Worm (Caenorhabditis elegans): Measurements from ENCODE around the gene gadr-4.

DNA sequence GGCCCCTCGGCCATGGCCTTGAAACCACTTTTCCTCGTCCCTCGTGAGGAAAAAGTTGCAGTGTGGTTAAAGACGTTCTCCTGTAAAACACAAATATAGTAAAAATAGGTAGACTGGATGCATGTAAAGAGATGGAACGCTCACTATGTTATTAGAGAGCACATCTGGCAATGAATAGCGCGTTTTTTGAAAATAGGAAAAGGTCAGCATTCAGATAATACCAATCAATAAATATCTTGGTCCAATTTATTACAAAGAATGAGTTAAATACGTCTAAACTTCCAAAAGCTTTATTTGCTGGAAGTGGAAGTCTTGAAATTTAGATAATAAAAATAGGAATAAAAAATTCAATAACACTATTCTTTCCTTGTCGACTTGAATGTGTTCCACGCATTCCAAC lies at the start of gene gadr-4:
- TF ChIP-seq hmg-4 (GFP tag; optimal IDR thresholded peaks at IDR 0.05): no peak
- no peak for TF ChIP-seq aly-1 (tag; optimal IDR thresholded peaks at IDR 0.05)
- no peak for TF ChIP-seq flt-1 (GFP tag; IDR thresholded peaks at IDR 0.05)
- no peak for TF ChIP-seq F13C5.2 (tag; optimal IDR thresholded peaks at IDR 0.05)
- no peak for TF ChIP-seq scrt-1 (GFP tag; IDR thresholded peaks at IDR 0.05)
- no peak for TF ChIP-seq ama-1 (optimal IDR thresholded peaks at IDR 0.05)
- no peak for TF ChIP-seq hnd-1 (tag; optimal IDR thresholded peaks at IDR 0.05)
- no peak for TF ChIP-seq tra-4 (tag; optimal IDR thresholded peaks at IDR 0.05)
- TF ChIP-seq pes-1 (GFP tag; IDR thresholded peaks at IDR 0.05): no peak
- no peak for TF ChIP-seq tbx-11 (GFP tag; IDR thresholded peaks at IDR 0.05)
- no peak for TF ChIP-seq ceh-13 (GFP tag; optimal IDR thresholded peaks at IDR 0.05)
- no peak for TF ChIP-seq B0310.2 (tag; optimal IDR thresholded peaks at IDR 0.05)
- TF ChIP-seq hmbx-1 (tag; optimal IDR thresholded peaks at IDR 0.05): no peak
- TF ChIP-seq ceh-36 (tag; optimal IDR thresholded peaks at IDR 0.05): no peak
